Fruit fly (Drosophila melanogaster): ENCODE data around the gene beag.

Gene beag

dm6 chr3R:9056409-9057031 lies 8.4 kb downstream of the beag start:
- TF ChIP-seq Mnt (GFP tag; optimal IDR thresholded peaks at IDR 0.05) (peak; percentile 37), CG1620 (GFP tag; optimal IDR thresholded peaks at IDR 0.05) (no peak), CG33017 (tag; optimal IDR thresholded peaks at IDR 0.05) (peak; percentile 31), ovo (GFP tag; optimal IDR thresholded peaks at IDR 0.05) (peak; percentile 40), bab1 (GFP tag; optimal IDR thresholded peaks at IDR 0.05) (no peak), CG11617 (GFP tag; optimal IDR thresholded peaks at IDR 0.05) (no peak), CG14711 (tag; optimal IDR thresholded peaks at IDR 0.05) (no peak), CG7045 (GFP tag; optimal IDR thresholded peaks at IDR 0.05) (no peak), Clk (GFP tag; optimal IDR thresholded peaks at IDR 0.05) (no peak), cic (GFP tag; optimal IDR thresholded peaks at IDR 0.05) (no peak), tj (GFP tag; optimal IDR thresholded peaks at IDR 0.05) (no peak), CG5204 (GFP tag; optimal IDR thresholded peaks at IDR 0.05) (no peak), Hr96 (GFP tag; optimal IDR thresholded peaks at IDR 0.05) (peak; percentile 50), toe (GFP tag; optimal IDR thresholded peaks at IDR 0.05) (no peak), Crg-1 (GFP tag; optimal IDR thresholded peaks at IDR 0.05) (no peak), CG7101 (tag; optimal IDR thresholded peaks at IDR 0.05) (no peak), kay (GFP tag; ENCODE audit: borderline replicate concordance) (peak; percentile 83), CG12768 (GFP tag; optimal IDR thresholded peaks at IDR 0.05) (no peak), pad (GFP tag; optimal IDR thresholded peaks at IDR 0.05) (peak; percentile 90)

dm6 chr3R:9055119-9056105 lies 9.5 kb downstream of the beag start:
- peak; percentile 43 for TF ChIP-seq CG5204 (GFP tag; optimal IDR thresholded peaks at IDR 0.05)
- peak; percentile 79 for TF ChIP-seq CG7101 (tag; optimal IDR thresholded peaks at IDR 0.05)
- TF ChIP-seq Mnt (GFP tag; optimal IDR thresholded peaks at IDR 0.05): peak; percentile 62
- TF ChIP-seq Crg-1 (GFP tag; optimal IDR thresholded peaks at IDR 0.05): no peak
- peak; percentile 9 for TF ChIP-seq pad (GFP tag; optimal IDR thresholded peaks at IDR 0.05)
- TF ChIP-seq bab1 (GFP tag; optimal IDR thresholded peaks at IDR 0.05): peak; percentile 89
- no peak for TF ChIP-seq Clk (GFP tag; optimal IDR thresholded peaks at IDR 0.05)
- peak; percentile 83 for TF ChIP-seq CG14711 (tag; optimal IDR thresholded peaks at IDR 0.05)
- TF ChIP-seq CG12768 (GFP tag; optimal IDR thresholded peaks at IDR 0.05): no peak
- no peak for TF ChIP-seq cnc (optimal IDR thresholded peaks at IDR 0.05)
- no peak for TF ChIP-seq cic (GFP tag; optimal IDR thresholded peaks at IDR 0.05)
- peak; percentile 77 for TF ChIP-seq CG7045 (GFP tag; optimal IDR thresholded peaks at IDR 0.05)
- TF ChIP-seq Hr96 (GFP tag; optimal IDR thresholded peaks at IDR 0.05): peak; percentile 52
- TF ChIP-seq CG1620 (GFP tag; optimal IDR thresholded peaks at IDR 0.05): peak; percentile 59
- TF ChIP-seq toe (GFP tag; optimal IDR thresholded peaks at IDR 0.05): peak; percentile 14
- peak; percentile 73 for TF ChIP-seq CG33017 (tag; optimal IDR thresholded peaks at IDR 0.05)
- peak; percentile 92 for TF ChIP-seq kay (GFP tag; ENCODE audit: borderline replicate concordance)
- TF ChIP-seq ovo (GFP tag; optimal IDR thresholded peaks at IDR 0.05): no peak
- TF ChIP-seq tj (GFP tag; optimal IDR thresholded peaks at IDR 0.05): peak; percentile 86
- TF ChIP-seq CG11617 (GFP tag; optimal IDR thresholded peaks at IDR 0.05): peak; percentile 44

- TF ChIP-seq CG7045 (GFP tag; optimal IDR thresholded peaks at IDR 0.05): peak; percentile 42
- TF ChIP-seq bab1 (GFP tag; optimal IDR thresholded peaks at IDR 0.05): peak; percentile 63
- no peak for TF ChIP-seq Clk (GFP tag; optimal IDR thresholded peaks at IDR 0.05)
- peak; percentile 11 for TF ChIP-seq CG33017 (tag; optimal IDR thresholded peaks at IDR 0.05)
- TF ChIP-seq cnc (optimal IDR thresholded peaks at IDR 0.05): no peak
- no peak for TF ChIP-seq Crg-1 (GFP tag; optimal IDR thresholded peaks at IDR 0.05)
- no peak for TF ChIP-seq Hr96 (GFP tag; optimal IDR thresholded peaks at IDR 0.05)
- TF ChIP-seq cic (GFP tag; optimal IDR thresholded peaks at IDR 0.05): peak; percentile 61
- TF ChIP-seq CG5204 (GFP tag; optimal IDR thresholded peaks at IDR 0.05): no peak
- TF ChIP-seq Mnt (GFP tag; optimal IDR thresholded peaks at IDR 0.05): peak; percentile 24
- TF ChIP-seq ovo (GFP tag; optimal IDR thresholded peaks at IDR 0.05): peak; percentile 27
- TF ChIP-seq CG1620 (GFP tag; optimal IDR thresholded peaks at IDR 0.05): no peak
- peak; percentile 68 for TF ChIP-seq CG7101 (tag; optimal IDR thresholded peaks at IDR 0.05)
- TF ChIP-seq toe (GFP tag; optimal IDR thresholded peaks at IDR 0.05): no peak
- peak; percentile 98 for TF ChIP-seq kay (GFP tag; ENCODE audit: borderline replicate concordance)
- TF ChIP-seq CG12768 (GFP tag; optimal IDR thresholded peaks at IDR 0.05): no peak
- TF ChIP-seq tj (GFP tag; optimal IDR thresholded peaks at IDR 0.05): peak; percentile 97
- TF ChIP-seq CG11617 (GFP tag; optimal IDR thresholded peaks at IDR 0.05): peak; percentile 11
- peak; percentile 55 for TF ChIP-seq CG14711 (tag; optimal IDR thresholded peaks at IDR 0.05)
- peak; percentile 27 for TF ChIP-seq pad (GFP tag; optimal IDR thresholded peaks at IDR 0.05)
Observed at dm6 chr3R:9054442-9055118, 10.3 kb downstream of the beag start.

- TF ChIP-seq toe (GFP tag; optimal IDR thresholded peaks at IDR 0.05): peak; percentile 69
- TF ChIP-seq bab1 (GFP tag; optimal IDR thresholded peaks at IDR 0.05): no peak
- TF ChIP-seq CG12768 (GFP tag; optimal IDR thresholded peaks at IDR 0.05): peak; percentile 74
- TF ChIP-seq Hr96 (GFP tag; optimal IDR thresholded peaks at IDR 0.05): peak; percentile 79
- TF ChIP-seq CG33017 (tag; optimal IDR thresholded peaks at IDR 0.05): peak; percentile 69
- TF ChIP-seq cnc (optimal IDR thresholded peaks at IDR 0.05): peak; percentile 80 to 97
- peak; percentile 96 for TF ChIP-seq cic (GFP tag; optimal IDR thresholded peaks at IDR 0.05)
- TF ChIP-seq CG7045 (GFP tag; optimal IDR thresholded peaks at IDR 0.05): peak; percentile 60
- no peak for TF ChIP-seq Crg-1 (GFP tag; optimal IDR thresholded peaks at IDR 0.05)
- TF ChIP-seq kay (GFP tag; ENCODE audit: borderline replicate concordance): no peak
- no peak for TF ChIP-seq ovo (GFP tag; optimal IDR thresholded peaks at IDR 0.05)
- peak; percentile 69 for TF ChIP-seq CG7101 (tag; optimal IDR thresholded peaks at IDR 0.05)
- TF ChIP-seq CG11617 (GFP tag; optimal IDR thresholded peaks at IDR 0.05): peak; percentile 75
- TF ChIP-seq Mnt (GFP tag; optimal IDR thresholded peaks at IDR 0.05): peak; percentile 87
- TF ChIP-seq pad (GFP tag; optimal IDR thresholded peaks at IDR 0.05): peak; percentile 38
- peak; percentile 7 for TF ChIP-seq Clk (GFP tag; optimal IDR thresholded peaks at IDR 0.05)
- TF ChIP-seq CG14711 (tag; optimal IDR thresholded peaks at IDR 0.05): peak; percentile 52
- no peak for TF ChIP-seq tj (GFP tag; optimal IDR thresholded peaks at IDR 0.05)
- TF ChIP-seq CG1620 (GFP tag; optimal IDR thresholded peaks at IDR 0.05): no peak
- TF ChIP-seq CG5204 (GFP tag; optimal IDR thresholded peaks at IDR 0.05): no peak
Observed at dm6 chr3R:9053850-9054441, 10.9 kb downstream of the beag start.

Data from whole organism, adult.